Worm (Caenorhabditis elegans) whole organism, early embryonic: ENCODE data around the gene R05F9.7.

ENCODE experiments used
- F13C5.2 ChIP-seq: sonication (generic microtip); optimal IDR thresholded peaks from 2 replicates; lab custom pipeline; 2017; ENCODE audit warnings: mild to moderate bottlenecking, missing genetic modification characterization, inconsistent platforms, missing compliant biosample characterization
- ama-1 ChIP-seq: fragments of 150-350 bp; optimal IDR thresholded peaks from 2 replicates; lab custom pipeline; 2014
- ceh-13 ChIP-seq: fragments of 200-800 bp; sonication (Bioruptor generic); optimal IDR thresholded peaks from 2 replicates; lab custom pipeline; 2018; ENCODE audit warnings: mild to moderate bottlenecking, missing genetic modification characterization, missing compliant biosample characterization
- ets-7 ChIP-seq: sonication (generic microtip); optimal IDR thresholded peaks from 2 replicates; lab custom pipeline; 2016; ENCODE audit warnings: missing genotype, missing genetic modification characterization, missing compliant biosample characterization
- flt-1 ChIP-seq: fragments of 200-800 bp; sonication (Bioruptor generic); IDR thresholded peaks from 2 replicates; pipeline ENCODE4 v1.3.6; 2022; ENCODE audit warnings: missing genetic modification characterization, missing compliant biosample characterization
- hmbx-1 ChIP-seq: sonication (generic microtip); optimal IDR thresholded peaks from 2 replicates; lab custom pipeline; 2016; ENCODE audit warnings: mild to moderate bottlenecking, missing genetic modification characterization, missing compliant biosample characterization
- hmg-4 ChIP-seq: fragments of 200-800 bp; sonication (Bioruptor generic); optimal IDR thresholded peaks from 2 replicates; lab custom pipeline; 2018; ENCODE audit warnings: mild to moderate bottlenecking, missing genetic modification characterization, missing compliant biosample characterization
- pes-1 ChIP-seq: fragments of 200-800 bp; sonication (Bioruptor generic); IDR thresholded peaks from 2 replicates; pipeline ENCODE4 v1.3.6; 2022; ENCODE audit warnings: missing genetic modification reagents, missing genetic modification characterization, missing compliant biosample characterization
- scrt-1 ChIP-seq: fragments of 200-800 bp; sonication (Bioruptor generic); IDR thresholded peaks from 2 replicates; pipeline ENCODE4 v1.3.6; 2022; ENCODE audit warnings: missing genetic modification characterization, missing compliant biosample characterization
- tbx-37 ChIP-seq: fragments of 200-800 bp; sonication (Bioruptor generic); conservative IDR thresholded peaks from 2 replicates; pipeline ENCODE4 v1.3.6; 2022; ENCODE audit warnings: missing genetic modification reagents, missing genetic modification characterization, missing compliant biosample characterization
- tra-4 ChIP-seq: sonication (generic microtip); optimal IDR thresholded peaks from 2 replicates; lab custom pipeline; 2017; ENCODE audit warnings: missing genetic modification characterization, missing compliant biosample characterization

ce11 chrII:4888527-4889487, 2.7 kb downstream of the R05F9.7 start, which contains the start of gene pgm-1:
- no peak for TF ChIP-seq pes-1 (GFP tag; lab: Robert Waterston, UW)
- TF ChIP-seq scrt-1 (GFP tag; lab: Robert Waterston, UW): no peak
- no peak for TF ChIP-seq ama-1 (lab: Kevin White, UChicago)
- no peak for TF ChIP-seq hmbx-1 (tag; lab: Kevin White, UChicago)
- TF ChIP-seq ceh-13 (GFP tag; lab: Kevin White, UChicago): no peak
- TF ChIP-seq flt-1 (GFP tag; lab: Robert Waterston, UW): no peak
- TF ChIP-seq ets-7 (tag; lab: Kevin White, UChicago): no peak
- no peak for TF ChIP-seq F13C5.2 (tag; lab: Kevin White, UChicago)
- no peak for TF ChIP-seq tbx-37 (GFP tag; lab: Robert Waterston, UW)
- no peak for TF ChIP-seq tra-4 (tag; lab: Kevin White, UChicago)
- TF ChIP-seq hmg-4 (GFP tag; lab: Kevin White, UChicago): no peak
